Worm (Caenorhabditis elegans) whole organism, young adult: Measurements from ENCODE around the gene stip-1.

Experiments used
- D2030.7 ChIP-seq: fragments of 200-800 bp; sonication (Bioruptor generic); IDR thresholded peaks from 2 replicates; pipeline ENCODE4 v1.3.6; 2022; ENCODE audit warnings: missing genetic modification reagents, missing genetic modification characterization, missing compliant biosample characterization
- F10E7.11 ChIP-seq: sonication (generic microtip); optimal IDR thresholded peaks from 2 replicates; lab custom pipeline; 2017; ENCODE audit warnings: mild to moderate bottlenecking, missing genetic modification characterization, moderate library complexity, missing compliant biosample characterization
- F22D6.2 ChIP-seq: sonication (generic microtip); optimal IDR thresholded peaks from 2 replicates; lab custom pipeline; 2016; ENCODE audit warnings: mild to moderate bottlenecking, missing genetic modification characterization, missing compliant biosample characterization
- F23B12.7 ChIP-seq: sonication (generic microtip); optimal IDR thresholded peaks from 2 replicates; lab custom pipeline; 2017; ENCODE audit warnings: missing genetic modification characterization, mild to moderate bottlenecking, missing compliant biosample characterization, antibody characterized with exemption, moderate library complexity; ENCODE audit not compliant: insufficient read depth
- F33H1.4 ChIP-seq: fragments of 200-800 bp; sonication (Bioruptor generic); IDR thresholded peaks from 2 replicates; pipeline ENCODE4 v1.3.6; 2022; ENCODE audit warnings: missing genetic modification reagents, missing genetic modification characterization, missing compliant biosample characterization
- F49E8.2 ChIP-seq: sonication (generic microtip); optimal IDR thresholded peaks from 3 replicates; lab custom pipeline; 2017; ENCODE audit warnings: missing genetic modification characterization, mild to moderate bottlenecking, missing compliant biosample characterization, antibody characterized with exemption, moderate library complexity; ENCODE audit not compliant: insufficient read depth
- F52B5.7 ChIP-seq: sonication (generic microtip); optimal IDR thresholded peaks from 2 replicates; lab custom pipeline; 2016; ENCODE audit warnings: mild to moderate bottlenecking, missing genetic modification characterization, missing compliant biosample characterization
- F57C9.4 ChIP-seq: sonication (generic microtip); optimal IDR thresholded peaks from 2 replicates; lab custom pipeline; 2017; ENCODE audit warnings: mild to moderate bottlenecking, missing genetic modification characterization, missing compliant biosample characterization
- T07F8.4 ChIP-seq: sonication (generic microtip); optimal IDR thresholded peaks from 2 replicates; lab custom pipeline; 2016; ENCODE audit warnings: mild to moderate bottlenecking, missing genetic modification characterization, moderate library complexity, missing compliant biosample characterization
- Y53G8AR.9 ChIP-seq: fragments of 200-800 bp; sonication (Bioruptor generic); conservative IDR thresholded peaks from 2 replicates; pipeline ENCODE4 v1.3.6; 2022; ENCODE audit warnings: missing genetic modification reagents, missing genetic modification characterization, missing compliant biosample characterization
- Y56A3A.18 ChIP-seq: fragments of 200-800 bp; sonication (Bioruptor generic); IDR thresholded peaks from 2 replicates; pipeline ENCODE4 v1.3.6; 2022; ENCODE audit warnings: missing genetic modification reagents, missing genetic modification characterization, missing compliant biosample characterization
- Y79H2A.3 ChIP-seq: fragments of 200-800 bp; sonication (Bioruptor generic); conservative IDR thresholded peaks from 2 replicates; pipeline ENCODE4 v1.3.6; 2022; ENCODE audit warnings: missing genetic modification reagents, missing genetic modification characterization, missing compliant biosample characterization
- akir-1 ChIP-seq: fragments of 200-800 bp; sonication (Bioruptor generic); optimal IDR thresholded peaks from 2 replicates; lab custom pipeline; 2018; ENCODE audit warnings: mild to moderate bottlenecking, missing genetic modification characterization, moderate library complexity, missing compliant biosample characterization
- aptf-2 ChIP-seq: fragments of 200-800 bp; sonication (Bioruptor generic); conservative IDR thresholded peaks from 2 replicates; pipeline ENCODE4 v1.3.6; 2022; ENCODE audit warnings: missing genetic modification reagents, missing genetic modification characterization, missing compliant biosample characterization
- atf-7 ChIP-seq: sonication (generic microtip); optimal IDR thresholded peaks from 2 replicates; lab custom pipeline; 2017; ENCODE audit warnings: mild to moderate bottlenecking, missing genetic modification characterization, missing compliant biosample characterization
- athp-1 ChIP-seq: sonication (generic microtip); optimal IDR thresholded peaks from 2 replicates; lab custom pipeline; 2017; ENCODE audit warnings: mild to moderate bottlenecking, missing genetic modification characterization, missing compliant biosample characterization
- attf-3 ChIP-seq: fragments of 200-800 bp; sonication (Bioruptor generic); conservative IDR thresholded peaks from 2 replicates; pipeline ENCODE4 v1.3.6; 2022; ENCODE audit warnings: missing genetic modification reagents, missing genetic modification characterization, missing compliant biosample characterization
- attf-6 ChIP-seq: fragments of 200-800 bp; sonication (Bioruptor generic); IDR thresholded peaks from 2 replicates; pipeline ENCODE4 v1.3.6; 2022; ENCODE audit warnings: missing genetic modification reagents, missing genetic modification characterization, missing compliant biosample characterization
- cebp-2 ChIP-seq: fragments of 200-800 bp; sonication (Bioruptor generic); IDR thresholded peaks from 2 replicates; pipeline ENCODE4 v1.3.6; 2022; ENCODE audit warnings: missing genetic modification characterization, missing compliant biosample characterization
- ceh-100 ChIP-seq: fragments of 200-800 bp; sonication (Bioruptor generic); IDR thresholded peaks from 2 replicates; pipeline ENCODE4 v1.3.6; 2022; ENCODE audit warnings: missing genetic modification reagents, missing genetic modification characterization, missing compliant biosample characterization
- ceh-91 ChIP-seq: fragments of 200-800 bp; sonication (Bioruptor generic); IDR thresholded peaks from 2 replicates; pipeline ENCODE4 v1.3.6; 2022; ENCODE audit warnings: missing genetic modification reagents, missing genetic modification characterization, missing compliant biosample characterization
- die-1 ChIP-seq: sonication (generic microtip); optimal IDR thresholded peaks from 2 replicates; lab custom pipeline; 2016; ENCODE audit warnings: missing genotype, mild to moderate bottlenecking, missing genetic modification characterization, missing compliant biosample characterization
- dox-1 ChIP-seq: fragments of 200-800 bp; sonication (Bioruptor generic); IDR thresholded peaks from 2 replicates; pipeline ENCODE4 v1.3.6; 2022; ENCODE audit warnings: missing genetic modification reagents, missing genetic modification characterization, missing compliant biosample characterization
- dpff-1 ChIP-seq: sonication (generic microtip); optimal IDR thresholded peaks from 2 replicates; lab custom pipeline; 2017; ENCODE audit warnings: mild to moderate bottlenecking, missing genetic modification characterization, missing compliant biosample characterization
- dpl-1 ChIP-seq: fragments of 150-350 bp; optimal IDR thresholded peaks from 2 replicates; lab custom pipeline; 2014; ENCODE audit warnings: missing biosample characterization, missing genetic modification reagents, missing genetic modification characterization
- efl-1 ChIP-seq: fragments of 150-350 bp; optimal IDR thresholded peaks from 2 replicates; lab custom pipeline; 2014; ENCODE audit warnings: missing biosample characterization, missing genetic modification reagents, missing genetic modification characterization
- him-1 ChIP-seq: sonication (generic microtip); optimal IDR thresholded peaks from 2 replicates; lab custom pipeline; 2016; ENCODE audit warnings: missing genotype, missing genetic modification reagents, missing genetic modification characterization, missing compliant biosample characterization
- hrde-1 ChIP-seq: sonication (generic microtip); optimal IDR thresholded peaks from 2 replicates; lab custom pipeline; 2016; ENCODE audit warnings: missing genetic modification characterization, mild to moderate bottlenecking, missing compliant biosample characterization, moderate library complexity, missing genotype, missing genetic modification reagents, borderline replicate concordance
- hsf-1 ChIP-seq: fragments of 200-800 bp; sonication (Bioruptor generic); IDR thresholded peaks from 2 replicates; pipeline ENCODE4 v1.3.6; 2022; ENCODE audit warnings: missing genetic modification reagents, missing genetic modification characterization, missing compliant biosample characterization
- lag-1 ChIP-seq: fragments of 200-800 bp; sonication (Bioruptor generic); IDR thresholded peaks from 2 replicates; pipeline ENCODE4 v1.3.6; 2022; ENCODE audit warnings: missing genetic modification reagents, missing genetic modification characterization, missing compliant biosample characterization
- lin-40 ChIP-seq: sonication (generic microtip); optimal IDR thresholded peaks from 2 replicates; lab custom pipeline; 2016; ENCODE audit warnings: missing genetic modification characterization, mild to moderate bottlenecking, missing compliant biosample characterization, missing genotype, missing genetic modification reagents
- lin-54 ChIP-seq: fragments of 200-800 bp; sonication (Bioruptor generic); optimal IDR thresholded peaks from 2 replicates; lab custom pipeline; 2018; ENCODE audit warnings: mild to moderate bottlenecking, missing genetic modification characterization, missing compliant biosample characterization
- lsl-1 ChIP-seq: fragments of 200-800 bp; sonication (Bioruptor generic); optimal IDR thresholded peaks from 2 replicates; lab custom pipeline; 2018; ENCODE audit warnings: mild to moderate bottlenecking, missing genetic modification characterization, moderate library complexity, missing compliant biosample characterization
- madf-6 ChIP-seq: fragments of 200-800 bp; sonication (Bioruptor generic); IDR thresholded peaks from 2 replicates; pipeline ENCODE4 v1.3.6; 2022; ENCODE audit warnings: missing genetic modification reagents, missing genetic modification characterization, missing compliant biosample characterization
- mcd-1 ChIP-seq: fragments of 200-800 bp; sonication (Bioruptor generic); IDR thresholded peaks from 2 replicates; pipeline ENCODE4 v1.3.6; 2022; ENCODE audit warnings: missing genetic modification reagents, missing genetic modification characterization, missing compliant biosample characterization
- mxl-1 ChIP-seq: sonication (generic microtip); optimal IDR thresholded peaks from 2 replicates; lab custom pipeline; 2016; ENCODE audit warnings: missing genetic modification characterization, missing compliant biosample characterization
- nhr-27 ChIP-seq: fragments of 200-800 bp; sonication (Bioruptor generic); optimal IDR thresholded peaks from 2 replicates; lab custom pipeline; 2018; ENCODE audit warnings: mild to moderate bottlenecking, missing genetic modification characterization, moderate library complexity, missing compliant biosample characterization
- pbrm-1 ChIP-seq: fragments of 200-800 bp; sonication (Bioruptor generic); IDR thresholded peaks from 2 replicates; pipeline ENCODE4 v1.3.6; 2022; ENCODE audit warnings: missing genetic modification reagents, missing genetic modification characterization, missing compliant biosample characterization
- repo-1 ChIP-seq: sonication (generic microtip); optimal IDR thresholded peaks from 2 replicates; lab custom pipeline; 2017; ENCODE audit warnings: mild to moderate bottlenecking, missing genetic modification characterization, missing compliant biosample characterization
- snpc-1.1 ChIP-seq: sonication (generic microtip); optimal IDR thresholded peaks from 2 replicates; lab custom pipeline; 2017; ENCODE audit warnings: missing genetic modification characterization, mild to moderate bottlenecking, missing compliant biosample characterization, antibody characterized with exemption, moderate library complexity, missing genotype, missing genetic modification reagents; ENCODE audit not compliant: insufficient read depth
- snpc-1.3 ChIP-seq: sonication (generic microtip); optimal IDR thresholded peaks from 2 replicates; lab custom pipeline; 2017; ENCODE audit warnings: missing genetic modification characterization, mild to moderate bottlenecking, missing compliant biosample characterization, antibody characterized with exemption, moderate library complexity, missing genotype, missing genetic modification reagents; ENCODE audit not compliant: insufficient read depth
- unc-130 ChIP-seq: sonication (generic microtip); optimal IDR thresholded peaks from 2 replicates; lab custom pipeline; 2016; ENCODE audit warnings: missing genetic modification reagents, missing genetic modification characterization, missing compliant biosample characterization
- unc-62 ChIP-seq: fragments of 150-350 bp; optimal IDR thresholded peaks from 2 replicates; lab custom pipeline; 2014; ENCODE audit warnings: missing biosample characterization, missing genetic modification reagents, missing genetic modification characterization
- ztf-18 ChIP-seq: sonication (generic microtip); optimal IDR thresholded peaks from 2 replicates; lab custom pipeline; 2016; ENCODE audit warnings: missing genotype, mild to moderate bottlenecking, missing genetic modification characterization, missing compliant biosample characterization
- ztf-25 ChIP-seq: fragments of 200-800 bp; sonication (Bioruptor generic); IDR thresholded peaks from 2 replicates; pipeline ENCODE4 v1.3.6; 2022; ENCODE audit warnings: missing genetic modification reagents, missing genetic modification characterization, missing compliant biosample characterization
- ztf-26 ChIP-seq: sonication (generic microtip); optimal IDR thresholded peaks from 2 replicates; lab custom pipeline; 2017; ENCODE audit warnings: missing genetic modification characterization, missing compliant biosample characterization

The stip-1 gene

ce11 chrII:10393282-10394179 lies 43.7 kb upstream of the stip-1 start, which contains the start of gene gpd-1:
Gene gpd-1 (plus strand): TSS chrII:10394129.
- TF ChIP-seq ztf-25 (GFP tag; lab: Robert Waterston, UW), result no peak
- TF ChIP-seq dox-1 (GFP tag; lab: Robert Waterston, UW), result peak; percentile 80
- peak; percentile 34 for TF ChIP-seq athp-1 (tag; lab: Kevin White, UChicago)
- peak; percentile 13 for TF ChIP-seq him-1 (tag; lab: Kevin White, UChicago)
- TF ChIP-seq attf-6, result 0 out of 2 replicates have a peak, but pooled peaks have one; percentile 52
- TF ChIP-seq unc-130 (GFP tag; lab: Kevin White, UChicago), result peak; percentile 82
- no peak for TF ChIP-seq unc-62 (GFP tag; lab: Kevin White, UChicago)
- TF ChIP-seq T07F8.4, result no peak
- no peak for TF ChIP-seq F23B12.7 (tag; lab: Kevin White, UChicago)
- TF ChIP-seq mcd-1, result peak; percentile 62
- TF ChIP-seq ztf-18, result peak; percentile 5
- no peak for TF ChIP-seq lag-1
- TF ChIP-seq Y53G8AR.9 (GFP tag; lab: Robert Waterston, UW), result peak; percentile 81; the same call in 1 of the 2 replicates
- TF ChIP-seq madf-6 (GFP tag; lab: Robert Waterston, UW), result peak; percentile 99
- TF ChIP-seq snpc-1.1 (tag; lab: Kevin White, UChicago), result peak; percentile 44
- TF ChIP-seq ceh-100 (GFP tag; lab: Robert Waterston, UW), result peak; percentile 46; the same call in 1 of the 2 replicates
- peak; percentile 62 for TF ChIP-seq F49E8.2 (tag; lab: Kevin White, UChicago)
- peak; percentile 97 for TF ChIP-seq F33H1.4
- peak; percentile 98 for TF ChIP-seq ceh-91
- peak; percentile 85 for TF ChIP-seq lsl-1 (GFP tag; lab: Kevin White, UChicago)
- TF ChIP-seq efl-1 (GFP tag; lab: Kevin White, UChicago), result peak; percentile 99
- no peak for TF ChIP-seq cebp-2 (GFP tag; lab: Robert Waterston, UW)
- TF ChIP-seq snpc-1.3 (tag; lab: Kevin White, UChicago), result peak; percentile 82
- no peak for TF ChIP-seq akir-1 (GFP tag; lab: Kevin White, UChicago)
- TF ChIP-seq Y56A3A.18 (GFP tag; lab: Robert Waterston, UW), result no peak
- peak; percentile 72 for TF ChIP-seq hrde-1 (tag; lab: Kevin White, UChicago)
- no peak for TF ChIP-seq F22D6.2 (tag; lab: Kevin White, UChicago)
- no peak for TF ChIP-seq nhr-27
- TF ChIP-seq aptf-2 (GFP tag; lab: Robert Waterston, UW), result no peak
- TF ChIP-seq repo-1 (tag; lab: Kevin White, UChicago), result peak; percentile 10
- no peak for TF ChIP-seq lin-40
- TF ChIP-seq die-1 (tag; lab: Kevin White, UChicago), result no peak
- peak; percentile 83 for TF ChIP-seq lin-54 (GFP tag; lab: Kevin White, UChicago)
- TF ChIP-seq attf-3 (GFP tag; lab: Robert Waterston, UW), result 0 out of 2 replicates have a peak, but pooled peaks have one; percentile 50
- no peak for TF ChIP-seq mxl-1 (tag; lab: Kevin White, UChicago)
- peak; percentile 89 for TF ChIP-seq hsf-1
- TF ChIP-seq ztf-26, result no peak
- TF ChIP-seq D2030.7, result peak; percentile 97
- TF ChIP-seq dpl-1 (GFP tag; lab: Kevin White, UChicago), result peak; percentile 94
- peak; percentile 62 for TF ChIP-seq F57C9.4 (tag; lab: Kevin White, UChicago)
- peak; percentile 86 for TF ChIP-seq Y79H2A.3 (GFP tag; lab: Robert Waterston, UW)
- TF ChIP-seq pbrm-1 (GFP tag; lab: Robert Waterston, UW), result peak; percentile 69
- TF ChIP-seq F52B5.7 (tag; lab: Kevin White, UChicago), result no peak
- peak; percentile 53 for TF ChIP-seq F10E7.11 (tag; lab: Kevin White, UChicago)
- TF ChIP-seq dpff-1 (tag; lab: Kevin White, UChicago), result no peak
- peak; percentile 29 for TF ChIP-seq atf-7 (tag; lab: Kevin White, UChicago)
